Fruit fly (Drosophila melanogaster): ENCODE measurements around the gene Arl2.

Arl2 gene

dm6 chr3R:8340675-8341275, at the start of gene Arl2, which contains the start of gene COX7A:
Arl2 (plus strand) TSS chr3R:8341100.
COX7A (minus strand) TSS chr3R:8341043.
- TF ChIP-seq Sin3A (optimal IDR thresholded peaks at IDR 0.05), result no peak
- no peak for TF ChIP-seq ttk (optimal IDR thresholded peaks at IDR 0.05)
- no peak for TF ChIP-seq h (optimal IDR thresholded peaks at IDR 0.05)
- TF ChIP-seq Myc (optimal IDR thresholded peaks at IDR 0.05), result no peak
- TF ChIP-seq insv (optimal IDR thresholded peaks at IDR 0.05), result no peak
- no peak for TF ChIP-seq psq (optimal IDR thresholded peaks at IDR 0.05)

dm6 chr3R:8292034-8292433, 48.9 kb upstream of the Arl2 start, which contains the start of gene CG31463:
CG31463 (plus strand) TSS chr3R:8292335.
- TF ChIP-seq insv (optimal IDR thresholded peaks at IDR 0.05) (no peak), psq (optimal IDR thresholded peaks at IDR 0.05) (no peak), Myc (optimal IDR thresholded peaks at IDR 0.05) (no peak), h (optimal IDR thresholded peaks at IDR 0.05) (no peak), Sin3A (optimal IDR thresholded peaks at IDR 0.05) (no peak), ttk (optimal IDR thresholded peaks at IDR 0.05) (no peak)

dm6 chr3R:8300928-8301752, 39.8 kb upstream of the Arl2 start, which contains the start of the genes CG9626 and mRpL1:
CG9626 (minus strand) TSS chr3R:8300978.
mRpL1 (plus strand) TSS chr3R:8301440.
- no peak for TF ChIP-seq insv (optimal IDR thresholded peaks at IDR 0.05)
- no peak for TF ChIP-seq Myc (optimal IDR thresholded peaks at IDR 0.05)
- no peak for TF ChIP-seq psq (optimal IDR thresholded peaks at IDR 0.05)
- TF ChIP-seq ttk (optimal IDR thresholded peaks at IDR 0.05), result no peak
- no peak for TF ChIP-seq Sin3A (optimal IDR thresholded peaks at IDR 0.05)
- no peak for TF ChIP-seq h (optimal IDR thresholded peaks at IDR 0.05)

- TF ChIP-seq ttk (optimal IDR thresholded peaks at IDR 0.05) (no peak), h (optimal IDR thresholded peaks at IDR 0.05) (no peak), insv (optimal IDR thresholded peaks at IDR 0.05) (no peak), Myc (optimal IDR thresholded peaks at IDR 0.05) (no peak), psq (optimal IDR thresholded peaks at IDR 0.05) (no peak), Sin3A (optimal IDR thresholded peaks at IDR 0.05) (no peak)
Measured at dm6 chr3R:8303848-8304247, 37.1 kb upstream of the Arl2 start, which contains the start of gene nac. nac (minus strand) TSS chr3R:8304023.

dm6 chr3R:8305110-8305509, 35.8 kb upstream of the Arl2 start, which contains the start of gene Sgt1:
Sgt1 (minus strand) TSS chr3R:8305274.
- no peak for TF ChIP-seq Myc (optimal IDR thresholded peaks at IDR 0.05)
- TF ChIP-seq psq (optimal IDR thresholded peaks at IDR 0.05), result no peak
- no peak for TF ChIP-seq ttk (optimal IDR thresholded peaks at IDR 0.05)
- no peak for TF ChIP-seq Sin3A (optimal IDR thresholded peaks at IDR 0.05)
- TF ChIP-seq insv (optimal IDR thresholded peaks at IDR 0.05), result no peak
- no peak for TF ChIP-seq h (optimal IDR thresholded peaks at IDR 0.05)

- TF ChIP-seq insv (optimal IDR thresholded peaks at IDR 0.05), result no peak
- no peak for TF ChIP-seq h (optimal IDR thresholded peaks at IDR 0.05)
- no peak for TF ChIP-seq psq (optimal IDR thresholded peaks at IDR 0.05)
- no peak for TF ChIP-seq Myc (optimal IDR thresholded peaks at IDR 0.05)
- TF ChIP-seq ttk (optimal IDR thresholded peaks at IDR 0.05), result no peak
- no peak for TF ChIP-seq Sin3A (optimal IDR thresholded peaks at IDR 0.05)
Measured at dm6 chr3R:8306188-8306926, 34.5 kb upstream of the Arl2 start.

- TF ChIP-seq insv (optimal IDR thresholded peaks at IDR 0.05) (no peak), ttk (optimal IDR thresholded peaks at IDR 0.05) (no peak), psq (optimal IDR thresholded peaks at IDR 0.05) (no peak), h (optimal IDR thresholded peaks at IDR 0.05) (no peak), Sin3A (optimal IDR thresholded peaks at IDR 0.05) (no peak), Myc (optimal IDR thresholded peaks at IDR 0.05) (no peak)
Measured at dm6 chr3R:8306927-8307261, 34.0 kb upstream of the Arl2 start.

- TF ChIP-seq h (optimal IDR thresholded peaks at IDR 0.05) (no peak), Sin3A (optimal IDR thresholded peaks at IDR 0.05) (no peak), Myc (optimal IDR thresholded peaks at IDR 0.05) (no peak), psq (optimal IDR thresholded peaks at IDR 0.05) (no peak), insv (optimal IDR thresholded peaks at IDR 0.05) (no peak), ttk (optimal IDR thresholded peaks at IDR 0.05) (no peak)
Measured at dm6 chr3R:8307283-8307682, 33.6 kb upstream of the Arl2 start.

- no peak for TF ChIP-seq insv (optimal IDR thresholded peaks at IDR 0.05)
- no peak for TF ChIP-seq Myc (optimal IDR thresholded peaks at IDR 0.05)
- no peak for TF ChIP-seq psq (optimal IDR thresholded peaks at IDR 0.05)
- TF ChIP-seq Sin3A (optimal IDR thresholded peaks at IDR 0.05), result no peak
- no peak for TF ChIP-seq h (optimal IDR thresholded peaks at IDR 0.05)
- TF ChIP-seq ttk (optimal IDR thresholded peaks at IDR 0.05), result no peak
Measured at dm6 chr3R:8308515-8308959, 32.4 kb upstream of the Arl2 start, which contains the start of gene tex. tex (minus strand) TSS chr3R:8308645.

- no peak for TF ChIP-seq ttk (optimal IDR thresholded peaks at IDR 0.05)
- no peak for TF ChIP-seq insv (optimal IDR thresholded peaks at IDR 0.05)
- TF ChIP-seq h (optimal IDR thresholded peaks at IDR 0.05), result no peak
- TF ChIP-seq Myc (optimal IDR thresholded peaks at IDR 0.05), result no peak
- no peak for TF ChIP-seq Sin3A (optimal IDR thresholded peaks at IDR 0.05)
Measured at dm6 chr3R:8310678-8311077, 30.2 kb upstream of the Arl2 start, which contains the start of gene CG11693. CG11693 (minus strand) TSS chr3R:8310778.

dm6 chr3R:8312037-8312436, 28.9 kb upstream of the Arl2 start, which contains the start of the genes CG11694 and CG11698:
CG11694 (minus strand) TSS chr3R:8312137.
CG11698 (plus strand) TSS chr3R:8312188.
- TF ChIP-seq Myc (optimal IDR thresholded peaks at IDR 0.05) (no peak), h (optimal IDR thresholded peaks at IDR 0.05) (no peak), ttk (optimal IDR thresholded peaks at IDR 0.05) (no peak), Sin3A (optimal IDR thresholded peaks at IDR 0.05) (no peak), insv (optimal IDR thresholded peaks at IDR 0.05) (no peak), psq (optimal IDR thresholded peaks at IDR 0.05) (no peak)

All from Kc167 (cell line).